Fruit fly (Drosophila melanogaster) whole organism, embryonic: ENCODE data around the gene CG1299.

ENCODE experiments used
- Atf3 ChIP-seq: fragments of 200-800 bp; sonication (Bioruptor generic); optimal IDR thresholded peaks from 3 replicates; lab custom pipeline; 2016; ENCODE audit warnings: missing biosample characterization, missing genetic modification characterization
- CG10431 ChIP-seq: fragments of 200-800 bp; sonication (Bioruptor generic); optimal IDR thresholded peaks from 3 replicates; lab custom pipeline; 2018; ENCODE audit warnings: missing biosample characterization, mild to moderate bottlenecking, missing genetic modification characterization
- CG10543 ChIP-seq: fragments of 200-800 bp; sonication (Bioruptor generic); optimal IDR thresholded peaks from 3 replicates; lab custom pipeline; 2017; ENCODE audit warnings: missing biosample characterization, mild to moderate bottlenecking, missing genetic modification characterization, moderate library complexity
- CG10979 ChIP-seq: fragments of 200-800 bp; sonication (Bioruptor generic); optimal IDR thresholded peaks from 2 replicates; lab custom pipeline; 2018; ENCODE audit warnings: missing biosample characterization, mild to moderate bottlenecking, missing genetic modification characterization, moderate library complexity
- CG13624 ChIP-seq: fragments of 200-800 bp; sonication (Bioruptor generic); optimal IDR thresholded peaks from 2 replicates; lab custom pipeline; 2016; ENCODE audit warnings: missing biosample characterization, missing genetic modification characterization
- CG13894 ChIP-seq: fragments of 200-800 bp; sonication (Bioruptor generic); optimal IDR thresholded peaks from 3 replicates; lab custom pipeline; 2018; ENCODE audit warnings: missing biosample characterization, mild to moderate bottlenecking, missing genetic modification characterization, moderate library complexity
- CG14014 ChIP-seq: fragments of 200-800 bp; sonication (Bioruptor generic); IDR thresholded peaks from 2 replicates; pipeline ENCODE4 v1.3.6; 2022; ENCODE audit warnings: missing biosample characterization, missing genetic modification characterization
- CG14860 ChIP-seq: fragments of 200-800 bp; sonication (Bioruptor generic); IDR thresholded peaks from 3 replicates; pipeline ENCODE4 v1.3.6; 2022; ENCODE audit warnings: missing biosample characterization, missing genetic modification characterization; ENCODE audit not compliant: partially characterized antibody
- CG15011 ChIP-seq: fragments of 200-800 bp; sonication (Bioruptor generic); optimal IDR thresholded peaks from 3 replicates; lab custom pipeline; 2018; ENCODE audit warnings: missing biosample characterization, mild to moderate bottlenecking, missing genetic modification characterization
- CG15479 ChIP-seq: fragments of 200-800 bp; sonication (Bioruptor generic); optimal IDR thresholded peaks from 3 replicates; lab custom pipeline; 2019; ENCODE audit warnings: missing biosample characterization, mild to moderate bottlenecking, missing genetic modification characterization, moderate library complexity
- CG1603 ChIP-seq: fragments of 200-800 bp; sonication (Bioruptor generic); optimal IDR thresholded peaks from 2 replicates; lab custom pipeline; 2019; ENCODE audit warnings: missing biosample characterization, mild to moderate bottlenecking, missing genetic modification characterization, moderate library complexity
- CG16779 ChIP-seq: fragments of 200-800 bp; sonication (Bioruptor generic); IDR thresholded peaks from 2 replicates; pipeline ENCODE4 v1.3.6; 2022; ENCODE audit warnings: missing biosample characterization, missing genetic modification characterization
- CG17568 ChIP-seq: fragments of 200-800 bp; sonication (Bioruptor generic); optimal IDR thresholded peaks from 2 replicates; lab custom pipeline; 2018; ENCODE audit warnings: missing biosample characterization, mild to moderate bottlenecking, missing genetic modification characterization, moderate library complexity
- CG18262 ChIP-seq: fragments of 200-800 bp; optimal IDR thresholded peaks from 3 replicates; lab custom pipeline; 2019; ENCODE audit warnings: missing biosample characterization, mild to moderate bottlenecking, missing genetic modification characterization, moderate library complexity
- CG18619 ChIP-seq: fragments of 200-800 bp; sonication (Bioruptor generic); optimal IDR thresholded peaks from 3 replicates; lab custom pipeline; 2017; ENCODE audit warnings: missing biosample characterization, mild to moderate bottlenecking, missing genetic modification characterization
- CG2875 ChIP-seq: fragments of 200-800 bp; sonication (Bioruptor generic); optimal IDR thresholded peaks from 2 replicates; lab custom pipeline; 2017; ENCODE audit warnings: missing biosample characterization, mild to moderate bottlenecking, missing genetic modification characterization, missing genetic modification reagents
- CG30020 ChIP-seq: fragments of 200-800 bp; optimal IDR thresholded peaks from 2 replicates; lab custom pipeline; 2019; ENCODE audit warnings: missing biosample characterization, mild to moderate bottlenecking, missing genetic modification characterization, moderate library complexity
- CG31365 ChIP-seq: fragments of 200-800 bp; sonication (Bioruptor generic); optimal IDR thresholded peaks from 2 replicates; lab custom pipeline; 2018; ENCODE audit warnings: missing biosample characterization, mild to moderate bottlenecking, missing genetic modification characterization
- CG4404 ChIP-seq: fragments of 200-800 bp; sonication (Bioruptor generic); IDR thresholded peaks from 2 replicates; pipeline ENCODE4 v1.3.6; 2022; ENCODE audit warnings: missing biosample characterization, missing genetic modification characterization
- CG6254 ChIP-seq: fragments of 200-800 bp; sonication (Bioruptor generic); optimal IDR thresholded peaks from 3 replicates; lab custom pipeline; 2017; ENCODE audit warnings: mild to moderate bottlenecking, missing biosample characterization, missing genetic modification reagents, missing genetic modification characterization
- CG7745 ChIP-seq: fragments of 200-800 bp; sonication (Bioruptor generic); optimal IDR thresholded peaks from 2 replicates; lab custom pipeline; 2018; ENCODE audit warnings: missing biosample characterization, mild to moderate bottlenecking, missing genetic modification characterization, moderate library complexity
- CG7987 ChIP-seq: fragments of 200-800 bp; sonication (Bioruptor generic); optimal IDR thresholded peaks from 2 replicates; lab custom pipeline; 2018; ENCODE audit warnings: missing biosample characterization, mild to moderate bottlenecking, missing genetic modification characterization, moderate library complexity
- CG8388 ChIP-seq: fragments of 200-800 bp; sonication (Bioruptor generic); optimal IDR thresholded peaks from 2 replicates; lab custom pipeline; 2019; ENCODE audit warnings: missing biosample characterization, mild to moderate bottlenecking, missing genetic modification characterization, moderate library complexity
- CoRest ChIP-seq: fragments of 200-800 bp; sonication (Bioruptor generic); optimal IDR thresholded peaks from 3 replicates; lab custom pipeline; 2018; ENCODE audit warnings: missing biosample characterization, mild to moderate bottlenecking, missing genetic modification characterization, moderate library complexity
- Dip2 ChIP-seq: fragments of 200-800 bp; sonication (Bioruptor generic); IDR thresholded peaks from 2 replicates; pipeline ENCODE4 v1.3.6; 2022; ENCODE audit warnings: missing biosample characterization, missing genetic modification characterization
- Fer1 ChIP-seq: fragments of 200-800 bp; sonication (Bioruptor generic); optimal IDR thresholded peaks from 2 replicates; lab custom pipeline; 2017; ENCODE audit warnings: missing biosample characterization, mild to moderate bottlenecking, missing genetic modification characterization
- H15 ChIP-seq: fragments of 200-800 bp; sonication (Bioruptor generic); IDR thresholded peaks from 3 replicates; pipeline ENCODE4 v1.3.6; 2022; ENCODE audit warnings: missing biosample characterization, missing genetic modification characterization
- HLH54F ChIP-seq: fragments of 200-800 bp; sonication (Bioruptor generic); optimal IDR thresholded peaks from 3 replicates; lab custom pipeline; 2016; ENCODE audit warnings: missing biosample characterization, missing genetic modification characterization
- Hr3 ChIP-seq: fragments of 200-800 bp; sonication (Bioruptor generic); optimal IDR thresholded peaks from 3 replicates; lab custom pipeline; 2016; ENCODE audit warnings: missing biosample characterization, missing genetic modification characterization
- MTF-1 ChIP-seq: fragments of 200-800 bp; sonication (Bioruptor generic); optimal IDR thresholded peaks from 2 replicates; lab custom pipeline; 2018; ENCODE audit warnings: missing biosample characterization, mild to moderate bottlenecking, missing genetic modification characterization, borderline replicate concordance
- Mes4 ChIP-seq: fragments of 200-800 bp; sonication (Bioruptor generic); optimal IDR thresholded peaks from 2 replicates; lab custom pipeline; 2016; ENCODE audit warnings: missing biosample characterization, missing genetic modification characterization
- Side ChIP-seq: fragments of 200-800 bp; sonication (Bioruptor generic); optimal IDR thresholded peaks from 2 replicates; lab custom pipeline; 2016; ENCODE audit warnings: missing biosample characterization, missing genetic modification characterization
- Stat92E ChIP-seq, 3 experiments: fragments of >200 bp in 2 of 3; fragments of 200-800 bp in 1 of 3; sonication (Bioruptor generic) in 1 of 3; optimal IDR thresholded peaks; 2 replicates each; lab custom pipeline; 2017 to 2019; ENCODE audit warnings: missing biosample characterization in 3 of 3, missing genetic modification characterization in 3 of 3, mild to moderate bottlenecking in 1 of 3, moderate library complexity in 1 of 3
- Xrp1 ChIP-seq: fragments of 200-800 bp; sonication (Bioruptor generic); IDR thresholded peaks from 2 replicates; pipeline ENCODE4 v1.3.6; 2022; ENCODE audit warnings: missing biosample characterization, missing genetic modification characterization
- aop ChIP-seq: fragments of 200-800 bp; sonication (Bioruptor generic); IDR thresholded peaks from 2 replicates; pipeline ENCODE4 v1.3.6; 2022; ENCODE audit warnings: missing biosample characterization, missing genetic modification characterization
- chif ChIP-seq, 2 experiments: fragments of 200-800 bp; sonication (Bioruptor generic); optimal IDR thresholded peaks; 3 replicates each; lab custom pipeline; 2016; ENCODE audit warnings: missing biosample characterization in 2 of 2, missing genetic modification characterization in 2 of 2
- chm ChIP-seq: fragments of 200-800 bp; sonication (Bioruptor generic); IDR thresholded peaks from 2 replicates; pipeline ENCODE4 v1.3.6; 2022; ENCODE audit warnings: missing biosample characterization, missing genetic modification characterization
- crol ChIP-seq: fragments of 200-800 bp; sonication (Bioruptor generic); IDR thresholded peaks from 2 replicates; pipeline ENCODE4 v1.3.6; 2022; ENCODE audit warnings: missing biosample characterization, missing genetic modification characterization
- esg ChIP-seq: fragments of 200-800 bp; sonication (Bioruptor generic); conservative IDR thresholded peaks from 2 replicates; pipeline ENCODE4 v1.3.6; 2022; ENCODE audit warnings: missing biosample characterization, missing genetic modification characterization
- grau ChIP-seq: fragments of 200-800 bp; optimal IDR thresholded peaks from 3 replicates; lab custom pipeline; 2019; ENCODE audit warnings: missing biosample characterization, mild to moderate bottlenecking, missing genetic modification characterization, moderate library complexity
- grn ChIP-seq: fragments of 200-800 bp; sonication (Bioruptor generic); optimal IDR thresholded peaks from 3 replicates; lab custom pipeline; 2017; ENCODE audit warnings: missing biosample characterization, missing genetic modification characterization
- h ChIP-seq: fragments of >200 bp; optimal IDR thresholded peaks from 2 replicates; lab custom pipeline; 2017
- lab ChIP-seq: fragments of 200-800 bp; sonication (Bioruptor generic); optimal IDR thresholded peaks from 3 replicates; lab custom pipeline; 2017; ENCODE audit warnings: missing biosample characterization, missing genetic modification characterization, mild to moderate bottlenecking, moderate library complexity, missing genetic modification reagents
- phol ChIP-seq: fragments of 200-800 bp; sonication (Bioruptor generic); optimal IDR thresholded peaks from 3 replicates; lab custom pipeline; 2018; ENCODE audit warnings: missing biosample characterization, mild to moderate bottlenecking, missing genetic modification characterization, moderate library complexity
- sd ChIP-seq: fragments of 200-800 bp; sonication (Bioruptor generic); optimal IDR thresholded peaks from 3 replicates; lab custom pipeline; 2018; ENCODE audit warnings: missing biosample characterization, mild to moderate bottlenecking, missing genetic modification characterization, moderate library complexity
- seq ChIP-seq: fragments of 200-800 bp; sonication (Bioruptor generic); IDR thresholded peaks from 2 replicates; pipeline ENCODE4 v1.3.6; 2022; ENCODE audit warnings: missing biosample characterization, missing genetic modification characterization
- slou ChIP-seq: fragments of 200-800 bp; sonication (Bioruptor generic); optimal IDR thresholded peaks from 3 replicates; lab custom pipeline; 2016; ENCODE audit warnings: missing biosample characterization, missing genetic modification characterization
- slp2 ChIP-seq: fragments of 200-800 bp; sonication (Bioruptor generic); optimal IDR thresholded peaks from 2 replicates; lab custom pipeline; 2016; ENCODE audit warnings: missing biosample characterization, missing genetic modification characterization
- sr ChIP-seq: fragments of 200-800 bp; sonication (Bioruptor generic); IDR thresholded peaks from 3 replicates; pipeline ENCODE4 v1.3.6; 2022; ENCODE audit warnings: missing biosample characterization, missing genetic modification characterization
- stc ChIP-seq: fragments of 200-800 bp; sonication (Bioruptor generic); IDR thresholded peaks from 2 replicates; pipeline ENCODE4 v1.3.6; 2022; ENCODE audit warnings: missing biosample characterization, missing genetic modification characterization

Gene CG1299

DNA sequence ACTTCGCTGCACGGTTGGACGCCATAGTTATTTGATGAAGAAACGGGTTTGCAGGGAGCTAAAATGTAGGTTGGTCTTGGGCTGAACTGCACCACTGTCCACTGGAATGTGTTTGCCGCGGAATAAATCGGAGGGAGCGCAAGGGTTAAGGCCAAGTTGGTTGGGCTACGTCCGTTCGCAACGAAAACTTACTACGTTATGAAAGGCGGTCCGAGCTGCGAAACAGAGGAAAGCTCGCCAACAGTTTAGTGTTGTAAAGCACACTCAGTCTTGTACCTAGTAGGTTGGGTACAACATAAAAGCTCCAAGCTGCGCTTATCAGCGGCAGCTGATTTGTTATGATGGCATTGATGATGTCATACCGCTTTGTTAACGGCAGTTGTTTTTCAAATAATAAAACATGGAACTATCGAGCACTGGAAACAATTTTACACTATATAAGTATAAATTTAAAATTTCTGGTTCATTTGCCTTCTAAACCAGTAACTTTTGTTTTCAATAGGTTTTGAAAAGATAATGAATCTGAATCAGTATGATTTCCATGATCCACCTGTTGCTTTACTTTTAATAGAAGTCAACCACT is 26.2 kb upstream of the CG1299 start, which contains the start of gene Chd64 (continued):
- TF ChIP-seq CG10431 (GFP tag; lab: Kevin White, UChicago) (no peak), h (no peak), CG30020 (tag; lab: Kevin White, UChicago) (no peak), slou (GFP tag; lab: Kevin White, UChicago) (no peak), CG13624 (peak; percentile 49), Xrp1 (GFP tag; lab: Robert Waterston, UW) (peak; percentile 11; the same call in 1 of the 2 replicates), Atf3 (GFP tag; lab: Kevin White, UChicago) (peak; percentile 93), CG7987 (no peak), CG10543 (GFP tag; lab: Kevin White, UChicago) (peak; percentile 86), chm (GFP tag; lab: Robert Waterston, UW) (peak; percentile 69), Side (GFP tag; lab: Kevin White, UChicago) (peak; percentile 41), CG18262 (no peak), CG14860 (GFP tag; lab: Robert Waterston, UW) (peak; percentile 26; the same call in 1 of the 3 replicates), MTF-1 (GFP tag; lab: Kevin White, UChicago) (peak; percentile 13), Mes4 (no peak), CG14014 (GFP tag; lab: Robert Waterston, UW) (no peak; the same call in 1 of the 2 replicates), H15 (no peak), CG17568 (GFP tag; lab: Kevin White, UChicago) (peak; percentile 62), CoRest (tag; lab: Kevin White, UChicago) (no peak), CG1603 (tag; lab: Kevin White, UChicago) (no peak), crol (no peak; the same call in 1 of the 2 replicates), seq (no peak; the same call in 1 of the 2 replicates), Fer1 (GFP tag; lab: Kevin White, UChicago) (peak; percentile 82), grn (peak; percentile 75), CG16779 (GFP tag; lab: Robert Waterston, UW) (0 out of 2 replicates have a peak, but pooled peaks have one; percentile 53), grau (tag; lab: Kevin White, UChicago) (peak; percentile 52), Hr3 (GFP tag; lab: Kevin White, UChicago) (peak; percentile 12), CG15011 (GFP tag; lab: Kevin White, UChicago) (peak; percentile 46), Dip2 (GFP tag; lab: Robert Waterston, UW) (no peak), Stat92E (GFP tag; optimal IDR thresholded peaks at IDR 0.05; lab: Kevin White, UChicago) (peak in 1 of 3 experiments; percentile 4), sd (tag; lab: Kevin White, UChicago) (peak; percentile 94), lab (GFP tag; lab: Kevin White, UChicago) (peak; percentile 84), CG7745 (tag; lab: Kevin White, UChicago) (no peak), aop (GFP tag; lab: Robert Waterston, UW) (no peak), CG6254 (GFP tag; lab: Kevin White, UChicago) (peak; percentile 1), CG15479 (GFP tag; lab: Kevin White, UChicago) (no peak), CG10979 (peak; percentile 13), CG13894 (tag; lab: Kevin White, UChicago) (peak; percentile 65), phol (no peak), esg (GFP tag; lab: Robert Waterston, UW) (no peak), CG31365 (tag; lab: Kevin White, UChicago) (no peak), CG4404 (GFP tag; lab: Robert Waterston, UW) (no peak), chif (GFP tag; optimal IDR thresholded peaks at IDR 0.05; lab: Kevin White, UChicago) (peak in 1 of 2 experiments; percentile 11), CG2875 (GFP tag; lab: Kevin White, UChicago) (no peak), sr (GFP tag; lab: Robert Waterston, UW) (peak; percentile 55; the same call in 1 of the 3 replicates), stc (GFP tag; lab: Robert Waterston, UW) (0 out of 2 replicates have a peak, but pooled peaks have one; percentile 14), slp2 (GFP tag; lab: Kevin White, UChicago) (no peak), HLH54F (GFP tag; lab: Kevin White, UChicago) (no peak), CG18619 (peak; percentile 33), CG8388 (GFP tag; lab: Kevin White, UChicago) (no peak)
